Worm (Caenorhabditis elegans): ENCODE results near the gene K08D10.14.
"Not testable (repeated sequence)": the region's sequence is repeated elsewhere in the genome, so short reads cannot be mapped to it uniquely, and the experiment has no call there.

Gene K08D10.14

ce11 chrIV:4139022-4139421 lies 15.7 kb upstream of the K08D10.14 start, which contains the start of gene F49F1.10:
TSS of gene F49F1.10 (minus strand) at chrIV:4139122.
- TF ChIP-seq mls-2 (tag; optimal IDR thresholded peaks at IDR 0.05) (no peak), nhr-237 (tag; optimal IDR thresholded peaks at IDR 0.05) (no peak), unc-39 (tag; optimal IDR thresholded peaks at IDR 0.05) (no peak), ztf-11 (tag; optimal IDR thresholded peaks at IDR 0.05) (no peak), tbx-8 (GFP tag; optimal IDR thresholded peaks at IDR 0.05) (no peak), blmp-1 (tag; optimal IDR thresholded peaks at IDR 0.05) (no peak), hlh-1 (tag; optimal IDR thresholded peaks at IDR 0.05) (no peak), snpc-4 (tag; optimal IDR thresholded peaks at IDR 0.05) (no peak)

DNA sequence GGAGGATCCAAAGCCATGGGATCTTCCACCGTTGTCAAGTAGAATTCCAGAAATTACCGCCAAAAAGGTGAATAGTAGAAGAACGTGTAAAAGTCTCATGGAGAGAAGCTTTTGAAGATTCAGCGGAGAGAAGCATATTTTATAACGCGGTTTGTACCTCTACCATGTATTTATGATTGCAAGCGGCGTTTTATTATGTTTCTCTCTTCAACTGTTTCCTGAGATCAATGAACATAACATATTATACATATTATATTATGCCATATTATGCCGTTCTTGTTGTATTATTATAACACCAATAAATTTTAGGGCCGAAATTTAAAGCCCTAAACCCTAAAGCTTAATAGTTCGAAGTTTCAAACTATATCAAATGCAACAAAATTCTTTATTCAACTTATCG lies 14.5 kb upstream of the K08D10.14 start, which contains the start of gene F49F1.18:
TSS of gene F49F1.18 (minus strand) at position 101 of the 400 bp plus-strand sequence.
- TF ChIP-seq M03D4.4 (tag; optimal IDR thresholded peaks at IDR 0.05): no peak
- TF ChIP-seq ztf-11 (tag; optimal IDR thresholded peaks at IDR 0.05): no peak

DNA sequence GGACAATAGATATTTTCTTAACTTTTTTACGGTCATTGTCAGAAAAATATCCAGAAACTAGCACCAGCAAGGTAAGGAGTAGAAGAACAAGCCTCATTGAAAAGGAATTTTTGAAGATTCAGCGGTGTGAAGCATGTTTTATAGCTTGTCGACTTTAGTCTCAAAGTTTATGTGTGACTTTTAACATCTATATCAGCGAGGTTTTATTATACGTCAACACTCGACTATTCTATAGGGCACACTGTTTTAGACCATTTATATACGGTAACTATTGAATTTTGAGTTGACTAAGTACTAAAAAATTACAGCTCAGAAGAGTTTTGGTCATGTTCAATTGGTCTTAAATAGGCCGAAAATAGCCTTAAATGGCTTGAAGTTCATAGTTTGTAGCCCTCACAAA lies 13.4 kb upstream of the K08D10.14 start, which contains the start of gene F49F1.11:
TSS of gene F49F1.11 (minus strand) at position 101 of the 400 bp plus-strand sequence.
- TF ChIP-seq pha-4 (tag; optimal IDR thresholded peaks at IDR 0.05) (no peak), nhr-12 (tag; optimal IDR thresholded peaks at IDR 0.05) (no peak), snpc-4 (tag; optimal IDR thresholded peaks at IDR 0.05) (no peak), M03D4.4 (tag; optimal IDR thresholded peaks at IDR 0.05) (no peak), mab-5 (tag; optimal IDR thresholded peaks at IDR 0.05) (no peak), unc-120 (tag; optimal IDR thresholded peaks at IDR 0.05; ENCODE audit: poor library complexity, severe bottlenecking) (no peak), nhr-237 (tag; optimal IDR thresholded peaks at IDR 0.05) (no peak), sptf-1 (tag; optimal IDR thresholded peaks at IDR 0.05) (no peak), ceh-43 (GFP tag; optimal IDR thresholded peaks at IDR 0.05) (no peak), tbx-8 (GFP tag; optimal IDR thresholded peaks at IDR 0.05) (no peak), drap-1 (GFP tag; optimal IDR thresholded peaks at IDR 0.05) (no peak), ham-2 (GFP tag; optimal IDR thresholded peaks at IDR 0.05) (no peak), elt-1 (tag; optimal IDR thresholded peaks at IDR 0.05; ENCODE audit: borderline replicate concordance, insufficient read depth) (no peak), unc-39 (tag; optimal IDR thresholded peaks at IDR 0.05) (no peak), mep-1 (tag; optimal IDR thresholded peaks at IDR 0.05) (no peak), zip-8 (tag; optimal IDR thresholded peaks at IDR 0.05) (no peak), ceh-39 (tag; optimal IDR thresholded peaks at IDR 0.05) (no peak), flh-1 (GFP tag; optimal IDR thresholded peaks at IDR 0.05) (no peak), hlh-1 (tag; optimal IDR thresholded peaks at IDR 0.05) (no peak), lsy-2 (tag; optimal IDR thresholded peaks at IDR 0.05) (no peak)

- not testable (repeated sequence) for TF ChIP-seq unc-39 (tag; optimal IDR thresholded peaks at IDR 0.05); lin-13 (tag; optimal IDR thresholded peaks at IDR 0.05); unc-120 (tag; optimal IDR thresholded peaks at IDR 0.05; ENCODE audit: poor library complexity, severe bottlenecking)
Measured at ce11 chrIV:4142986-4143385, 11.8 kb upstream of the K08D10.14 start, which contains the start of gene F49F1.12. TSS of gene F49F1.12 (minus strand) at chrIV:4143086.

DNA sequence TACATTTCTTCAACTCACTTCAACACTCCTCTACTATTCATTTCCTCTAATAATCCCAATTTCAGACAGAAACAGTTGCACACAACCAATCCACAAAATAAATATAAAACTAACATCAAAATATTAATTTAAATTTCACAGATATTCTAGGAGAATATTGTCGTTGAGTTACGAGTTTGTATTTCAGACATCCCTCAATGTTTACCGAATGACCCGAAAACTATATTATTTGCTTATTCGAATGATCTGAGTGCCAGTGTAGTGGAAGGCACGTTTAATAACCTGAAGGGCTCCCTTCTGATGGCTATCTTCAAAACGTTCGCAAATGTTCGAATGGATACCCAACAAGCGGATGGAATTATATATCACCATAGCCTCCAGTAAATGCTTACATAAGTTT lies 10.0 kb upstream of the K08D10.14 start, which contains the start of gene R07C12.3:
TSS of gene R07C12.3 (plus strand) at position 301 of the 400 bp plus-strand sequence.
- TF ChIP-seq snpc-4 (tag; optimal IDR thresholded peaks at IDR 0.05): no peak
- TF ChIP-seq ham-2 (GFP tag; optimal IDR thresholded peaks at IDR 0.05): no peak

ce11 chrIV:4147891-4148290 lies 6.8 kb upstream of the K08D10.14 start:
- TF ChIP-seq M03D4.4 (tag; optimal IDR thresholded peaks at IDR 0.05): no peak

DNA sequence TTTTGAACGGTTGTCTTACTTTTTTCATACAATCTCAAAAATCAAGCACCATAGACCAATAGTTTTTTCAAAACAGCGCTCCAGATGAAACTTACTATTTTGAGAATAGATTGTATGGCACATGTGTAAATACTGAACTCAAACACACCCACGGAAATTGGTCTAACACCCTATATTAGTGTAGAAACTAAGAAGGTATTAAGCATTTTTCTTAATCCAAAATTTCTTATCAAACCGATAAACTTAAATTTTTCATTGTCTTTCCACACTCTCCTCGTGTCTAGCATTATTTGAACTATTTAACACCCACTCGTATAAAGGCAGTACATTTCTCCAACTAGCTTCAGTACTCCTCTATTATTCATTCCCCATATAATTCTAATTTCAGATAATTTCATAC lies 4.6 kb upstream of the K08D10.14 start:
- TF ChIP-seq mab-5 (tag; optimal IDR thresholded peaks at IDR 0.05): no peak

DNA sequence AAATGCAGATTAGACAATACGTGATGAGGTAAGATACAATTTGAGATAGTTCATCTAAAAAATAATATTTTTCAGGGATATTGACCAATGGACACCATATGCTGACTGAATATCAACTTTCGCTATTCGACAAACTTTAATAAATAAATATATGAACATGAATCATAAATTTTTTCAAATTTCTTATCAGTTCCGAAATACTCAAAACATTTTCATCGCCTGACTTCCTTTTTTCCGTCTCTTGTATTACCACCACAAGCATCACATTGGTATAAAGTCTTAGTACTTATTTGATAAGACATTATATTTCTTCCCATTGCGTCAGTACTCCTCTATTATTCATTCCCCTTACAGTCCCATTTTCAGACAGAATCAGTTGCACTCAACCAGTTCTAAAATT lies 2.6 kb upstream of the K08D10.14 start, which contains the start of the genes K08D10.10 and R07C12.1:
TSS of gene K08D10.10 (plus strand) at position 93 of the 400 bp plus-strand sequence.
TSS of gene R07C12.1 (plus strand) at position 314 of the 400 bp plus-strand sequence.
- TF ChIP-seq ham-2 (GFP tag; optimal IDR thresholded peaks at IDR 0.05): no peak
- TF ChIP-seq pha-4 (tag; optimal IDR thresholded peaks at IDR 0.05): no peak
- no peak for TF ChIP-seq ceh-83 (GFP tag; optimal IDR thresholded peaks at IDR 0.05)
- no peak for TF ChIP-seq elt-1 (tag; optimal IDR thresholded peaks at IDR 0.05; ENCODE audit: borderline replicate concordance, insufficient read depth)
- no peak for TF ChIP-seq zip-8 (tag; optimal IDR thresholded peaks at IDR 0.05)
- TF ChIP-seq ztf-11 (tag; optimal IDR thresholded peaks at IDR 0.05): no peak
- no peak for TF ChIP-seq lsy-2 (tag; optimal IDR thresholded peaks at IDR 0.05)
- no peak for TF ChIP-seq lin-13 (tag; optimal IDR thresholded peaks at IDR 0.05)
- TF ChIP-seq ceh-43 (GFP tag; optimal IDR thresholded peaks at IDR 0.05): no peak
- TF ChIP-seq ceh-39 (tag; optimal IDR thresholded peaks at IDR 0.05): no peak
- TF ChIP-seq mep-1 (tag; optimal IDR thresholded peaks at IDR 0.05): no peak
- no peak for TF ChIP-seq snpc-4 (tag; optimal IDR thresholded peaks at IDR 0.05)
- TF ChIP-seq lin-32 (GFP tag; optimal IDR thresholded peaks at IDR 0.05): no peak
- no peak for TF ChIP-seq sptf-1 (tag; optimal IDR thresholded peaks at IDR 0.05)
- no peak for TF ChIP-seq unc-62 (GFP tag; optimal IDR thresholded peaks at IDR 0.05)
- no peak for TF ChIP-seq M03D4.4 (tag; optimal IDR thresholded peaks at IDR 0.05)
- TF ChIP-seq tbx-8 (GFP tag; optimal IDR thresholded peaks at IDR 0.05): no peak
- no peak for TF ChIP-seq unc-120 (tag; optimal IDR thresholded peaks at IDR 0.05; ENCODE audit: poor library complexity, severe bottlenecking)
- no peak for TF ChIP-seq nhr-76 (tag; optimal IDR thresholded peaks at IDR 0.05)
- TF ChIP-seq sem-2 (GFP tag; optimal IDR thresholded peaks at IDR 0.05): no peak
